Worm (Caenorhabditis elegans) whole organism, L1 larva: ENCODE data around the gene Y22D7AL.1.

Experiments used
- C16A3.4 ChIP-seq: fragments of 150-350 bp; optimal IDR thresholded peaks from 2 replicates; lab custom pipeline; 2014; ENCODE audit warnings: missing biosample characterization, missing genetic modification characterization
- C34B4.2 ChIP-seq: sonication (generic microtip); optimal IDR thresholded peaks from 2 replicates; lab custom pipeline; 2017; ENCODE audit warnings: mild to moderate bottlenecking, missing genetic modification characterization, missing compliant biosample characterization
- F16B12.6 ChIP-seq: fragments of 150-350 bp; optimal IDR thresholded peaks from 2 replicates; lab custom pipeline; 2014; ENCODE audit warnings: missing biosample characterization, missing genetic modification characterization
- alr-1 ChIP-seq: fragments of 200-800 bp; sonication (Bioruptor generic); optimal IDR thresholded peaks from 2 replicates; lab custom pipeline; 2018; ENCODE audit warnings: borderline replicate concordance, mild to moderate bottlenecking, missing genetic modification characterization, missing compliant biosample characterization
- ama-1 ChIP-seq: fragments of 150-350 bp; optimal IDR thresholded peaks from 2 replicates; lab custom pipeline; 2014
- blmp-1 ChIP-seq: fragments of 150-350 bp; optimal IDR thresholded peaks from 2 replicates; lab custom pipeline; 2014; ENCODE audit warnings: missing biosample characterization, missing genetic modification characterization
- ceh-63 ChIP-seq: fragments of 200-800 bp; sonication (Bioruptor generic); optimal IDR thresholded peaks from 2 replicates; lab custom pipeline; 2018; ENCODE audit warnings: mild to moderate bottlenecking, missing genetic modification characterization, missing compliant biosample characterization
- dpl-1 ChIP-seq, 3 experiments: fragments of 150-350 bp in 2 of 3; sonication (generic microtip) in 1 of 3; optimal IDR thresholded peaks; 2 replicates each; lab custom pipeline; 2014 to 2017; ENCODE audit warnings: missing biosample characterization in 3 of 3, missing genetic modification characterization in 3 of 3, missing genetic modification reagents in 3 of 3
- dsc-1 ChIP-seq: sonication (generic microtip); optimal IDR thresholded peaks from 2 replicates; lab custom pipeline; 2016; ENCODE audit warnings: mild to moderate bottlenecking, missing genetic modification characterization, missing compliant biosample characterization
- efl-1 ChIP-seq, 4 experiments: fragments of 150-350 bp; optimal IDR thresholded peaks in 3 of 4; peaks in 1 of 4; 1 replicate in 1 of 4; 2 replicates in 3 of 4; lab custom pipeline; 2014; ENCODE audit warnings: missing biosample characterization in 2 of 4, missing genetic modification characterization in 2 of 4, missing genetic modification reagents in 2 of 4
- efl-3 ChIP-seq: fragments of 200-800 bp; sonication (Bioruptor generic); optimal IDR thresholded peaks from 2 replicates; lab custom pipeline; 2018; ENCODE audit warnings: mild to moderate bottlenecking, missing genetic modification characterization, missing compliant biosample characterization
- egl-27 ChIP-seq, 2 experiments: fragments of 150-350 bp in 1 of 2; sonication (generic microtip); optimal IDR thresholded peaks; 3 replicates each; lab custom pipeline; 2017 to 2018; ENCODE audit warnings: missing biosample characterization in 2 of 2, missing genetic modification characterization in 2 of 2, missing genetic modification reagents in 2 of 2
- elt-2 ChIP-seq: sonication (generic microtip); optimal IDR thresholded peaks from 2 replicates; lab custom pipeline; 2016; ENCODE audit warnings: missing genetic modification characterization, mild to moderate bottlenecking, inconsistent platforms, missing compliant biosample characterization, missing genetic modification reagents
- elt-3 ChIP-seq, 6 experiments: fragments of 150-350 bp in 1 of 6; sonication (generic microtip); optimal IDR thresholded peaks; 2 replicates each; lab custom pipeline; 2017 to 2018; ENCODE audit warnings: missing biosample characterization in 6 of 6, missing genetic modification characterization in 6 of 6, inconsistent platforms in 1 of 6
- fkh-10 ChIP-seq: sonication (generic microtip); optimal IDR thresholded peaks from 2 replicates; lab custom pipeline; 2017; ENCODE audit warnings: missing biosample characterization, missing genetic modification reagents, missing genetic modification characterization
- fos-1 ChIP-seq: fragments of 150-350 bp; optimal IDR thresholded peaks from 2 replicates; lab custom pipeline; 2014; ENCODE audit warnings: missing biosample characterization, missing genetic modification characterization
- hlh-4 ChIP-seq: sonication (generic microtip); optimal IDR thresholded peaks from 2 replicates; lab custom pipeline; 2016; ENCODE audit warnings: mild to moderate bottlenecking, missing genetic modification characterization, missing compliant biosample characterization
- lin-14 ChIP-seq: fragments of 200-800 bp; sonication (Bioruptor generic); optimal IDR thresholded peaks from 2 replicates; lab custom pipeline; 2018; ENCODE audit warnings: mild to moderate bottlenecking, missing genetic modification characterization, moderate library complexity, missing compliant biosample characterization
- lin-35 ChIP-seq, 2 experiments: fragments of 150-350 bp; optimal IDR thresholded peaks; 2 replicates each; lab custom pipeline; 2014; ENCODE audit warnings: missing biosample characterization in 2 of 2, missing genetic modification characterization in 2 of 2, missing genetic modification reagents in 2 of 2
- lsy-2 ChIP-seq, 2 experiments: fragments of 150-350 bp; optimal IDR thresholded peaks; 2 replicates each; lab custom pipeline; 2014; ENCODE audit warnings: missing biosample characterization in 2 of 2, missing genetic modification characterization in 2 of 2
- mab-9 ChIP-seq: fragments of 200-800 bp; sonication (Bioruptor generic); IDR thresholded peaks from 2 replicates; pipeline ENCODE4 v1.3.6; 2022; ENCODE audit warnings: missing genetic modification reagents, missing genetic modification characterization, missing compliant biosample characterization
- mdl-1 ChIP-seq, 2 experiments: fragments of 150-350 bp; optimal IDR thresholded peaks; 2 replicates each; lab custom pipeline; 2014 to 2017; ENCODE audit warnings: missing biosample characterization in 2 of 2, missing genetic modification characterization in 2 of 2, inconsistent platforms in 1 of 2
- mep-1 ChIP-seq: fragments of 150-350 bp; optimal IDR thresholded peaks from 2 replicates; lab custom pipeline; 2014; ENCODE audit warnings: missing biosample characterization, missing genetic modification characterization
- nhr-19 ChIP-seq: fragments of 200-800 bp; sonication (Bioruptor generic); conservative IDR thresholded peaks from 2 replicates; pipeline ENCODE4 v1.3.6; 2022; ENCODE audit warnings: missing genetic modification characterization, missing compliant biosample characterization
- nhr-20 ChIP-seq: sonication (generic microtip); optimal IDR thresholded peaks from 2 replicates; lab custom pipeline; 2016; ENCODE audit warnings: mild to moderate bottlenecking, missing genetic modification characterization, missing compliant biosample characterization
- nhr-28 ChIP-seq: fragments of 150-350 bp; optimal IDR thresholded peaks from 2 replicates; lab custom pipeline; 2014; ENCODE audit warnings: missing biosample characterization, missing genetic modification characterization
- nhr-71 ChIP-seq: sonication (generic microtip); optimal IDR thresholded peaks from 2 replicates; lab custom pipeline; 2016; ENCODE audit warnings: mild to moderate bottlenecking, missing genetic modification characterization, moderate library complexity, missing compliant biosample characterization
- nhr-85 ChIP-seq: sonication (generic microtip); peaks from one replicate; lab custom pipeline; 2016; ENCODE audit warnings: missing genetic modification characterization, inconsistent platforms, missing compliant biosample characterization
- nhr-90 ChIP-seq: sonication (generic microtip); optimal IDR thresholded peaks from 2 replicates; lab custom pipeline; 2016; ENCODE audit warnings: mild to moderate bottlenecking, missing genetic modification characterization, missing compliant biosample characterization; ENCODE audit not compliant: poor library complexity
- pag-3 ChIP-seq: sonication (generic microtip); optimal IDR thresholded peaks from 2 replicates; lab custom pipeline; 2017; ENCODE audit warnings: missing genetic modification characterization, mild to moderate bottlenecking, missing compliant biosample characterization, antibody characterized with exemption, borderline replicate concordance; ENCODE audit not compliant: insufficient read depth
- pqm-1 ChIP-seq: sonication (generic microtip); optimal IDR thresholded peaks from 3 replicates; lab custom pipeline; 2017; ENCODE audit warnings: missing biosample characterization, missing genetic modification characterization
- snu-23 ChIP-seq: sonication (generic microtip); optimal IDR thresholded peaks from 2 replicates; lab custom pipeline; 2016; ENCODE audit warnings: missing genetic modification characterization, missing compliant biosample characterization
- sup-37 ChIP-seq: fragments of 200-800 bp; sonication (Bioruptor generic); optimal IDR thresholded peaks from 2 replicates; lab custom pipeline; 2018; ENCODE audit warnings: mild to moderate bottlenecking, missing genetic modification characterization, missing compliant biosample characterization
- vab-15 ChIP-seq: sonication (generic microtip); optimal IDR thresholded peaks from 2 replicates; lab custom pipeline; 2017; ENCODE audit warnings: missing genotype, mild to moderate bottlenecking, missing genetic modification characterization, missing compliant biosample characterization
- ztf-4 ChIP-seq: fragments of 150-350 bp; optimal IDR thresholded peaks from 2 replicates; lab custom pipeline; 2014; ENCODE audit warnings: missing biosample characterization, missing genetic modification characterization

The Y22D7AL.1 gene

DNA sequence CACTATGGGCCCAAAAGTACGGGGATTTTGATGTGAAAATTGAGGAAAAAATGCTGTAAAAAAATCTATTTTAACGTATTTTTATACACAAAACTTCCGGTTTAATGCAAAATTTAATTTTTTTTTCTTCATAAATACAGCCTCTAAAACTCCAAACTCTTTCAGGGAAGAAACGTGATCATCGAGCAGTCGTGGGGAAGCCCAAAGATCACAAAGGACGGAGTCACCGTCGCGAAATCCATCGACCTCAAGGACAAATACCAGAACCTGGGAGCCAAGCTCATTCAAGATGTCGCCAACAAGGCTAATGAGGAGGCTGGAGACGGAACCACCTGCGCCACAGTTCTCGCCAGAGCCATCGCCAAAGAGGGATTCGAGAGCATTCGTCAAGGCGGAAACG, 32.4 kb upstream of the Y22D7AL.1 start:
- no peak for TF ChIP-seq nhr-28
- no peak for TF ChIP-seq efl-3 (GFP tag; lab: Kevin White, UChicago)
- TF ChIP-seq C16A3.4 (tag; lab: Kevin White, UChicago) = no peak
- no peak for TF ChIP-seq lin-14
- TF ChIP-seq hlh-4 (tag; lab: Kevin White, UChicago) = no peak

DNA sequence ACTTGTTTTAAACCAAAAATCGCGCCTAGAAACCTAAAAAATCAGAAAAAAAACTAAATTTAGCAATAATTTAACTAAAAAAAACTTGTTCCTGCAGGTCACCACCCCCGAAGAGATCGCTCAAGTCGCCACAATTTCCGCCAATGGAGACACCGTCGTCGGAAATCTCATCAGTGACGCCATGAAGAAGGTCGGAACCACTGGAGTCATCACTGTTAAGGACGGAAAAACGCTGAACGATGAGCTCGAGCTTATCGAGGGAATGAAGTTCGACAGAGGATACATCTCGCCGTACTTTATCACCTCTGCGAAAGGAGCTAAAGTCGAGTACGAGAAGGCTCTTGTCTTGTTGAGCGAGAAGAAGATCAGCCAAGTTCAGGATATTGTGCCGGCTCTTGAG, 31.0 kb upstream of the Y22D7AL.1 start:
- no peak for TF ChIP-seq elt-3 (tag; optimal IDR thresholded peaks at IDR 0.05; lab: Kevin White, UChicago)
- TF ChIP-seq pqm-1 = no peak
- no peak for TF ChIP-seq mab-9 (GFP tag; lab: Robert Waterston, UW)
- TF ChIP-seq efl-1 (optimal IDR thresholded peaks at IDR 0.05; lab: Kevin White, UChicago) = no peak
- peak in 1 of 2 experiments; percentile 0 for TF ChIP-seq efl-1 (GFP tag; optimal IDR thresholded peaks at IDR 0.05 in 1 of 2; lab: Kevin White, UChicago)

DNA sequence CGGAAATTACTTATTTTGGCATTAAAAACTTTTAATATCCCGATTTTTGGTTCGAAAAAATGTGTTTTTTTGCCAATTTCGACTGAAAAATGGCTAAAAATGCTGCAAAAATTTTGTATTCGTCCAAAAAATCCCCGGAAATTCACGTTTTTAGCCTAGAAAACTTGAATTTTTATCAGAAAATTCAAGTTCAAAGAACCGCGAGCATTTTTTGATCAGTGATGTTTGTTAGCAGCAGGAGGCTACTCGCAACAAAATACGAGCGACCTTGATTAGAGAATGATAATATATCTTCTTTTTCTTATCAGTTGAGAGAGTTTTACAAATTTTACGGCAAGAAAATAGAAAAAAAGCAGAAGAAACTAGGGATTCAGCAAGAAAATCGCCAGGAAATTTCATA, 30.0 kb upstream of the Y22D7AL.1 start:
- TF ChIP-seq fkh-10 (no peak), ceh-63 (GFP tag; lab: Kevin White, UChicago) (no peak), blmp-1 (tag; lab: Kevin White, UChicago) (peak; percentile 25), elt-2 (tag; lab: Kevin White, UChicago) (peak; percentile 42), nhr-85 (tag; lab: Kevin White, UChicago) (no peak), dpl-1 (GFP tag; optimal IDR thresholded peaks at IDR 0.05; lab: Kevin White, UChicago) (no peak), mep-1 (tag; lab: Kevin White, UChicago) (peak; percentile 17), alr-1 (no peak), F16B12.6 (tag; lab: Kevin White, UChicago) (no peak), nhr-90 (peak; percentile 43), ama-1 (lab: Kevin White, UChicago) (peak; percentile 29), efl-3 (GFP tag; lab: Kevin White, UChicago) (no peak), mdl-1 (tag; optimal IDR thresholded peaks at IDR 0.05; lab: Kevin White, UChicago) (no peak), lin-14 (peak; percentile 7), C34B4.2 (tag; lab: Kevin White, UChicago) (no peak), nhr-19 (GFP tag; lab: Robert Waterston, UW) (peak; percentile 42), snu-23 (peak; percentile 58), efl-1 (optimal IDR thresholded peaks at IDR 0.05; lab: Kevin White, UChicago) (no peak), efl-1 (GFP tag; optimal IDR thresholded peaks at IDR 0.05 in 1 of 2; lab: Kevin White, UChicago) (peak in 1 of 2 experiments; percentile 15), ztf-4 (tag; lab: Kevin White, UChicago) (peak; percentile 18), nhr-71 (tag; lab: Kevin White, UChicago) (peak; percentile 79), lin-35 (GFP tag; optimal IDR thresholded peaks at IDR 0.05; lab: Kevin White, UChicago) (no peak), lsy-2 (tag; optimal IDR thresholded peaks at IDR 0.05; lab: Kevin White, UChicago) (peak in 1 of 2 experiments; percentile 7), elt-3 (tag; optimal IDR thresholded peaks at IDR 0.05; lab: Kevin White, UChicago) (peak in 3 of 6 experiments; percentile 12 to 67 (median 62)), nhr-20 (tag; lab: Kevin White, UChicago) (peak; percentile 46), dsc-1 (tag; lab: Kevin White, UChicago) (no peak)

DNA sequence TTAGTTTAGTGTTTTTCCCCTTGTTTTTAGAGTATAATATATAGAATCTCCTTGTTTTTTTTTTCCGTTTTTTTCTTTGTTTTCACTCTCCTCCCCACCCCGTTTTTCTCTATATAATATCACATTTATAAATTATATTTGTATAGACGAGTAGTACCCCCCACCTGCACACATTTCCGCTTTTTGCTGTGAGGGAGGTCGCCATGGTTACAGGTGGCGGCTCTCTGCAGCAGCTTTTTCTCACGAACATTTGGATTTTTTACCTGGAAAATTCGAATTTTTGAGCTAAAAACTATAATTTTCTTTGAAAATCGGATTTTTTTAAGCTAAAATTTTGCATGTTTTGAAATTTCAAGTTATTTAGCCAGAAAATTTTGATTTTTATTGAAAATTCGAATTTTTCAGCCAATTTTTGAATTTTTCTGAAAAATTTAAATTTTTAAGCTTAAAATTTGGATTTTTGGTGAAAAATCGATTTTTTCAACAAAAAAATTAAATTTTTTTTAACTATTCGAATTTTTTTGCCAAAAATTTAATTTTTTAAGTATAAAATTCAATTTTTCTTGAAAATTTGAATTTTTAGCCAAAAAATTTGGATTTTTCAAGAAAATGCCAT, 26.5 kb upstream of the Y22D7AL.1 start:
- TF ChIP-seq efl-1 (optimal IDR thresholded peaks at IDR 0.05; lab: Kevin White, UChicago) = no peak
- TF ChIP-seq efl-1 (GFP tag; optimal IDR thresholded peaks at IDR 0.05 in 1 of 2; lab: Kevin White, UChicago) = peak in 1 of 2 experiments; percentile 70
- no peak for TF ChIP-seq lin-14

DNA sequence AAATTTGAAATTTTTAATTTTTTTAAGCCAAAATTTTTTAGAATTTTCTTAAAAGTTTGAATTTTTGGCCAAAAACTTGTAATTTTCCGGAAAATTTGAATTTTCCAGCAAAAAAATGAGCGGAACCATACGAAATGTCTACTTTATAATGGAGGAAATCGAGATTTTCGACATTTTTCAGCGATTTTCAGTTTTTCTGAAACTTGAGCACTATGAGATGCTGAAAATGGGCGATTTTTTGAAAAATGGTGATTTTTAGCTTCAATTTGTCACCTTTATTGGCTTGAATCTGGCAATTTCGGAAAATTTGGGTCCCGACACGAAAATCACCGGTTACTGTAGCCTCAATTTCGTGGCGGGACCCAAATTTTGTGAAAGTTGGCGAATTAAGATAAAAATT, 25.8 kb upstream of the Y22D7AL.1 start, which contains the start of gene Y22D7AL.4:
Y22D7AL.4 (plus strand) TSS at position 109 of the 400 bp plus-strand sequence.
- TF ChIP-seq vab-15 (tag; lab: Kevin White, UChicago) (no peak), pag-3 (no peak), egl-27 (tag; optimal IDR thresholded peaks at IDR 0.05; lab: Kevin White, UChicago) (no peak), efl-1 (optimal IDR thresholded peaks at IDR 0.05; lab: Kevin White, UChicago) (no peak), efl-1 (GFP tag; optimal IDR thresholded peaks at IDR 0.05 in 1 of 2; lab: Kevin White, UChicago) (peak in 1 of 2 experiments; percentile 13), fos-1 (no peak), sup-37 (GFP tag; lab: Kevin White, UChicago) (no peak), nhr-85 (tag; lab: Kevin White, UChicago) (peak; percentile 52)
